Fruit fly (Drosophila melanogaster) whole organism, embryonic: ENCODE results near the gene Kaz1-ORFB.
A peak's percentile ranks its signal among the peaks of the same experiment; 100 is the strongest.

Experiments
- BtbVII ChIP-seq: fragments of 200-800 bp; sonication (Bioruptor generic); optimal IDR thresholded peaks from 3 replicates; lab custom pipeline; 2017; ENCODE audit warnings: missing biosample characterization, mild to moderate bottlenecking, missing genetic modification characterization
- Bteb2 ChIP-seq: fragments of 200-800 bp; sonication (Bioruptor generic); optimal IDR thresholded peaks from 2 replicates; lab custom pipeline; 2016; ENCODE audit warnings: missing biosample characterization, missing genetic modification characterization
- CG10543 ChIP-seq: fragments of 200-800 bp; sonication (Bioruptor generic); optimal IDR thresholded peaks from 3 replicates; lab custom pipeline; 2017; ENCODE audit warnings: missing biosample characterization, mild to moderate bottlenecking, missing genetic modification characterization, moderate library complexity
- CG10565 ChIP-seq: fragments of 200-800 bp; sonication (Bioruptor generic); optimal IDR thresholded peaks from 3 replicates; lab custom pipeline; 2016; ENCODE audit warnings: missing biosample characterization, mild to moderate bottlenecking, missing genetic modification characterization
- CG1233 ChIP-seq: fragments of 200-800 bp; sonication (Bioruptor generic); optimal IDR thresholded peaks from 4 replicates; lab custom pipeline; 2018; ENCODE audit warnings: missing biosample characterization, mild to moderate bottlenecking, missing genetic modification characterization
- CG12769 ChIP-seq: fragments of 200-800 bp; sonication (Bioruptor generic); optimal IDR thresholded peaks from 2 replicates; lab custom pipeline; 2019; ENCODE audit warnings: missing biosample characterization, mild to moderate bottlenecking, missing genetic modification characterization, moderate library complexity
- CG13287 ChIP-seq: fragments of 200-800 bp; sonication (Bioruptor generic); IDR thresholded peaks from 2 replicates; pipeline ENCODE4 v1.3.6; 2022; ENCODE audit warnings: missing biosample characterization, missing genetic modification characterization; ENCODE audit not compliant: partially characterized antibody
- CG13624 ChIP-seq: fragments of 200-800 bp; sonication (Bioruptor generic); optimal IDR thresholded peaks from 2 replicates; lab custom pipeline; 2016; ENCODE audit warnings: missing biosample characterization, missing genetic modification characterization
- CG13894 ChIP-seq: fragments of 200-800 bp; sonication (Bioruptor generic); optimal IDR thresholded peaks from 3 replicates; lab custom pipeline; 2018; ENCODE audit warnings: missing biosample characterization, mild to moderate bottlenecking, missing genetic modification characterization, moderate library complexity
- CG15479 ChIP-seq: fragments of 200-800 bp; sonication (Bioruptor generic); optimal IDR thresholded peaks from 3 replicates; lab custom pipeline; 2019; ENCODE audit warnings: missing biosample characterization, mild to moderate bottlenecking, missing genetic modification characterization, moderate library complexity
- CG1792 ChIP-seq: fragments of 200-800 bp; sonication (Bioruptor generic); optimal IDR thresholded peaks from 2 replicates; lab custom pipeline; 2016; ENCODE audit warnings: missing biosample characterization, missing genetic modification characterization
- CG32772 ChIP-seq: fragments of 200-800 bp; sonication (Bioruptor generic); IDR thresholded peaks from 2 replicates; pipeline ENCODE4 v1.3.6; 2022; ENCODE audit warnings: missing biosample characterization, missing genetic modification characterization
- CG34422 ChIP-seq: fragments of 200-800 bp; sonication (Bioruptor generic); IDR thresholded peaks from 3 replicates; pipeline ENCODE4 v1.3.6; 2022; ENCODE audit warnings: missing biosample characterization, missing genetic modification characterization
- CG4854 ChIP-seq: fragments of 200-800 bp; sonication (Bioruptor generic); optimal IDR thresholded peaks from 2 replicates; lab custom pipeline; 2016; ENCODE audit warnings: missing biosample characterization, missing genetic modification characterization, inconsistent platforms
- CG6654 ChIP-seq: fragments of 200-800 bp; sonication (Bioruptor generic); optimal IDR thresholded peaks from 2 replicates; lab custom pipeline; 2017; ENCODE audit warnings: missing biosample characterization, mild to moderate bottlenecking, missing genetic modification characterization
- CG6683 ChIP-seq: fragments of 200-800 bp; sonication (Bioruptor generic); optimal IDR thresholded peaks from 2 replicates; lab custom pipeline; 2017; ENCODE audit warnings: missing biosample characterization, mild to moderate bottlenecking, missing genetic modification characterization, missing genetic modification reagents
- CG8944 ChIP-seq: fragments of 200-800 bp; sonication (Bioruptor generic); optimal IDR thresholded peaks from 3 replicates; lab custom pipeline; 2016; ENCODE audit warnings: missing biosample characterization, missing genetic modification characterization
- CG9797 ChIP-seq: fragments of 200-800 bp; sonication (Bioruptor generic); optimal IDR thresholded peaks from 3 replicates; lab custom pipeline; 2018; ENCODE audit warnings: missing biosample characterization, mild to moderate bottlenecking, missing genetic modification characterization
- CG9876 ChIP-seq: fragments of 200-800 bp; sonication (Bioruptor generic); optimal IDR thresholded peaks from 2 replicates; lab custom pipeline; 2016; ENCODE audit warnings: missing biosample characterization, missing genetic modification characterization
- CHES-1-like ChIP-seq: fragments of 200-800 bp; sonication (Bioruptor generic); optimal IDR thresholded peaks from 2 replicates; lab custom pipeline; 2016; ENCODE audit warnings: missing biosample characterization, missing genetic modification characterization
- Deaf1 ChIP-seq: fragments of 200-800 bp; optimal IDR thresholded peaks from 3 replicates; lab custom pipeline; 2019; ENCODE audit warnings: missing biosample characterization, mild to moderate bottlenecking, missing genetic modification characterization, moderate library complexity
- Lpt ChIP-seq: fragments of >200 bp; optimal IDR thresholded peaks from 2 replicates; lab custom pipeline; 2018; ENCODE audit warnings: missing biosample characterization, missing genetic modification characterization
- Mad ChIP-seq: fragments of 200-800 bp; sonication (Bioruptor generic); optimal IDR thresholded peaks from 2 replicates; lab custom pipeline; 2016; ENCODE audit warnings: missing biosample characterization, missing genetic modification characterization
- NK7.1 ChIP-seq: fragments of 200-800 bp; sonication (Bioruptor generic); optimal IDR thresholded peaks from 3 replicates; lab custom pipeline; 2016; ENCODE audit warnings: missing biosample characterization, missing genetic modification characterization
- NfI ChIP-seq: fragments of 200-800 bp; sonication (Bioruptor generic); optimal IDR thresholded peaks from 3 replicates; lab custom pipeline; 2018; ENCODE audit warnings: missing biosample characterization, mild to moderate bottlenecking, missing genetic modification characterization, moderate library complexity
- Ptx1 ChIP-seq: fragments of 200-800 bp; sonication (Bioruptor generic); IDR thresholded peaks from 2 replicates; pipeline ENCODE4 v1.3.6; 2022; ENCODE audit warnings: missing biosample characterization, missing genetic modification characterization
- Six4 ChIP-seq: fragments of 200-800 bp; sonication (Bioruptor generic); optimal IDR thresholded peaks from 2 replicates; lab custom pipeline; 2016; ENCODE audit warnings: missing biosample characterization, missing genetic modification characterization
- Trl ChIP-seq, 3 experiments: fragments of >200 bp in 2 of 3; fragments of 200-800 bp in 1 of 3; sonication (Bioruptor generic) in 1 of 3; optimal IDR thresholded peaks; 2 replicates in 1 of 3; 3 replicates in 2 of 3; lab custom pipeline; 2016 to 2017; ENCODE audit warnings: missing biosample characterization in 1 of 3, missing genetic modification characterization in 1 of 3
- bbx ChIP-seq: fragments of 200-800 bp; sonication (Bioruptor generic); IDR thresholded peaks from 2 replicates; pipeline ENCODE4 v1.3.6; 2022; ENCODE audit warnings: missing biosample characterization, missing genetic modification characterization; ENCODE audit not compliant: partially characterized antibody
- br ChIP-seq: fragments of >200 bp; optimal IDR thresholded peaks from 2 replicates; lab custom pipeline; 2017
- chinmo ChIP-seq: fragments of 200-800 bp; sonication (Bioruptor generic); IDR thresholded peaks from 4 replicates; pipeline ENCODE4 v1.3.6; 2022; ENCODE audit warnings: missing biosample characterization, missing genetic modification characterization; ENCODE audit not compliant: partially characterized antibody
- ci ChIP-seq: fragments of 200-800 bp; sonication (Bioruptor generic); IDR thresholded peaks from 3 replicates; pipeline ENCODE4 v1.3.6; 2022; ENCODE audit warnings: missing biosample characterization, missing genetic modification characterization
- corto ChIP-seq: fragments of 200-800 bp; sonication (Bioruptor generic); optimal IDR thresholded peaks from 2 replicates; lab custom pipeline; 2016; ENCODE audit warnings: missing biosample characterization, mild to moderate bottlenecking, missing genetic modification characterization, moderate library complexity
- dan ChIP-seq: fragments of 200-800 bp; sonication (Bioruptor generic); IDR thresholded peaks from 2 replicates; pipeline ENCODE4 v1.3.6; 2022; ENCODE audit warnings: missing biosample characterization, missing genetic modification characterization
- danr ChIP-seq: fragments of 200-800 bp; sonication (Bioruptor generic); IDR thresholded peaks from 2 replicates; pipeline ENCODE4 v1.3.6; 2022; ENCODE audit warnings: missing biosample characterization, missing genetic modification characterization
- disco-r ChIP-seq: fragments of 200-800 bp; sonication (Bioruptor generic); optimal IDR thresholded peaks from 2 replicates; lab custom pipeline; 2016; ENCODE audit warnings: missing biosample characterization, missing genetic modification characterization
- gt ChIP-seq: fragments of 200-800 bp; sonication (Bioruptor generic); IDR thresholded peaks from 2 replicates; pipeline ENCODE4 v1.3.6; 2022; ENCODE audit warnings: missing biosample characterization, missing genetic modification characterization
- her ChIP-seq: fragments of 200-800 bp; sonication (Bioruptor generic); optimal IDR thresholded peaks from 2 replicates; lab custom pipeline; 2016; ENCODE audit warnings: missing biosample characterization, missing genetic modification characterization
- lilli ChIP-seq: fragments of 200-800 bp; sonication (Bioruptor generic); optimal IDR thresholded peaks from 3 replicates; lab custom pipeline; 2016; ENCODE audit warnings: missing biosample characterization, missing genetic modification characterization
- lmd ChIP-seq: fragments of 200-800 bp; sonication (Bioruptor generic); IDR thresholded peaks from 2 replicates; pipeline ENCODE4 v1.3.6; 2022; ENCODE audit warnings: missing biosample characterization, missing genetic modification characterization
- oc ChIP-seq: fragments of 200-800 bp; sonication (Bioruptor generic); optimal IDR thresholded peaks from 2 replicates; lab custom pipeline; 2018; ENCODE audit warnings: missing biosample characterization, mild to moderate bottlenecking, missing genetic modification characterization, moderate library complexity
- pb ChIP-seq: fragments of 200-800 bp; sonication (Bioruptor generic); optimal IDR thresholded peaks from 3 replicates; lab custom pipeline; 2016; ENCODE audit warnings: missing biosample characterization, missing genetic modification characterization
- pros ChIP-seq: fragments of 200-800 bp; sonication (Bioruptor generic); optimal IDR thresholded peaks from 3 replicates; lab custom pipeline; 2019; ENCODE audit warnings: missing biosample characterization, mild to moderate bottlenecking, missing genetic modification characterization, moderate library complexity
- psq ChIP-seq: fragments of 200-800 bp; sonication (Bioruptor generic); optimal IDR thresholded peaks from 2 replicates; lab custom pipeline; 2017; ENCODE audit warnings: missing biosample characterization, missing genetic modification characterization
- sug ChIP-seq: fragments of 200-800 bp; optimal IDR thresholded peaks from 2 replicates; lab custom pipeline; 2019; ENCODE audit warnings: missing biosample characterization, mild to moderate bottlenecking, missing genetic modification characterization, moderate library complexity
- tap ChIP-seq: fragments of 200-800 bp; optimal IDR thresholded peaks from 3 replicates; lab custom pipeline; 2019; ENCODE audit warnings: missing biosample characterization, mild to moderate bottlenecking, missing genetic modification characterization, moderate library complexity
- tin ChIP-seq: fragments of 200-800 bp; sonication (Bioruptor generic); optimal IDR thresholded peaks from 3 replicates; lab custom pipeline; 2016; ENCODE audit warnings: missing biosample characterization, missing genetic modification characterization
- unc-4 ChIP-seq: fragments of 200-800 bp; sonication (Bioruptor generic); IDR thresholded peaks from 2 replicates; pipeline ENCODE4 v1.3.6; 2022; ENCODE audit warnings: missing biosample characterization, missing genetic modification characterization; ENCODE audit not compliant: partially characterized antibody
- vfl ChIP-seq: fragments of 200-800 bp; sonication (Bioruptor generic); optimal IDR thresholded peaks from 2 replicates; lab custom pipeline; 2016; ENCODE audit warnings: missing biosample characterization, missing genetic modification characterization
- z ChIP-seq: fragments of 200-800 bp; sonication (Bioruptor generic); IDR thresholded peaks from 3 replicates; pipeline ENCODE4 v1.3.6; 2022; ENCODE audit warnings: missing biosample characterization, missing genetic modification characterization

The Kaz1-ORFB gene

DNA sequence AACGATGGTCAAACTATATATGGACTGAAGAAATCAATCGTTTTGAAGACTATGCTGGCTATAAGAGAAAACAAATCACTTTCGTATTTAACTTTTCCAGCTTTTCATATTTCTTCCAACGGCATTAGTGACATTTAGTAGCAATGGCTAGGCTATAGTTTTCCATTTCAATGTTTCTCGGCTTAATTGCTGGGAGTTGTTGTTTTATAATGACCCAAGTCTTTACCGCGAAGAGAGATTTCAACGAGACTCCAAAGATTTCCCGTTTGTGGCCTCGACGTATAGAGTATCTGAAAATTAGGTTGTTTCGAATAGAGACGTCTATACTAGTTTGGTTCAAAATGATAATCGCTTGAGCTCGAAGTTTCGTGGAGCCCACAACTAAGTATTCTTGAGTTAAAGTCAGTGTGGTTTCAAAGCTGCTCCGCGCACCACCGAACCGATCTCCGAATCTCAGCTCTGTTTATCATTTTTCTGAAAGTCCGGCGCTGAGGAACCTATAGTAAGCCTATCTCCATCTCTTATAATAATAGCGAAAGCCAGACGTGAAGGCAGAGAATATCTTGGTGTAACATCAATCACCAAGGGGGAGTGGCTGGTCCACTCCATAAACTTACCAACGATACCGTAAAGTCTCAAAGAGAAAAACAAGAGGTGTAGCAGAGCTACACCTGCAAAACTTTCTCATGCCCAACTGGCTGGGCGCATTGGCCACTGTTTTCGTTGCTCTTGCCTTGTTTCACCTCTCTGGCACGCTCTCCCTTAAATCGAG is 36.7 kb upstream of the Kaz1-ORFB start, which contains the start of gene CG13875:
Gene CG13875, plus strand, starts transcription at position 434 of the 772 bp plus-strand sequence.
- no peak for TF ChIP-seq CG9876
- TF ChIP-seq CHES-1-like (GFP tag; lab: Kevin White, UChicago): no peak
- TF ChIP-seq CG9797 (GFP tag; lab: Kevin White, UChicago): no peak
- peak; percentile 20 for TF ChIP-seq CG10543 (GFP tag; lab: Kevin White, UChicago)
- peak; percentile 64 for TF ChIP-seq CG13894 (tag; lab: Kevin White, UChicago)
- no peak for TF ChIP-seq CG8944 (GFP tag; lab: Kevin White, UChicago)
- TF ChIP-seq oc (tag; lab: Kevin White, UChicago): peak; percentile 42
- no peak for TF ChIP-seq CG15479 (GFP tag; lab: Kevin White, UChicago)
- TF ChIP-seq Trl (optimal IDR thresholded peaks at IDR 0.05; lab: Kevin White, UChicago): peak; percentile 72
- TF ChIP-seq Trl (GFP tag; optimal IDR thresholded peaks at IDR 0.05; lab: Kevin White, UChicago): no peak
- no peak for TF ChIP-seq NK7.1 (GFP tag; lab: Kevin White, UChicago)
- no peak for TF ChIP-seq psq (GFP tag; lab: Kevin White, UChicago)
- peak; percentile 78; the same call in 2 of the 4 replicates for TF ChIP-seq chinmo (GFP tag; lab: Robert Waterston, UW)
- TF ChIP-seq CG6683: no peak
- peak; percentile 81 for TF ChIP-seq z
- TF ChIP-seq corto (GFP tag; lab: Kevin White, UChicago): no peak
- TF ChIP-seq lmd (GFP tag; lab: Robert Waterston, UW): no peak
- no peak for TF ChIP-seq danr (GFP tag; lab: Robert Waterston, UW)
- no peak for TF ChIP-seq CG10565
- no peak for TF ChIP-seq CG32772 (GFP tag; lab: Robert Waterston, UW)
- TF ChIP-seq Mad (GFP tag; lab: Kevin White, UChicago): no peak
- no peak for TF ChIP-seq dan
- no peak for TF ChIP-seq CG34422 (GFP tag; lab: Robert Waterston, UW)
- TF ChIP-seq NfI (GFP tag; lab: Kevin White, UChicago): no peak
- no peak for TF ChIP-seq pb
- TF ChIP-seq pros (GFP tag; lab: Kevin White, UChicago): peak; percentile 84
- no peak for TF ChIP-seq CG4854 (GFP tag; lab: Kevin White, UChicago)
- TF ChIP-seq Deaf1 (tag; lab: Kevin White, UChicago): peak; percentile 35
- TF ChIP-seq Six4: no peak
- no peak for TF ChIP-seq CG6654 (GFP tag; lab: Kevin White, UChicago)
- TF ChIP-seq CG13624 (GFP tag; lab: Kevin White, UChicago): no peak
- TF ChIP-seq CG12769 (tag; lab: Kevin White, UChicago): peak; percentile 77
- no peak for TF ChIP-seq Ptx1 (GFP tag; lab: Robert Waterston, UW)
- no peak for TF ChIP-seq disco-r (GFP tag; lab: Kevin White, UChicago)
- TF ChIP-seq lilli (GFP tag; lab: Kevin White, UChicago): no peak
- no peak for TF ChIP-seq Bteb2 (GFP tag; lab: Kevin White, UChicago)
- TF ChIP-seq her (GFP tag; lab: Kevin White, UChicago): no peak
- no peak for TF ChIP-seq sug (tag; lab: Kevin White, UChicago)
- TF ChIP-seq bbx: no peak
- no peak for TF ChIP-seq tap (tag; lab: Kevin White, UChicago)
- TF ChIP-seq br (lab: Kevin White, UChicago): no peak
- TF ChIP-seq gt: no peak
- TF ChIP-seq CG1792 (GFP tag; lab: Kevin White, UChicago): no peak
- TF ChIP-seq Lpt (GFP tag; lab: Kevin White, UChicago): no peak
- no peak for TF ChIP-seq vfl (GFP tag; lab: Kevin White, UChicago)
- TF ChIP-seq tin: no peak
- TF ChIP-seq ci (GFP tag; lab: Robert Waterston, UW): peak; percentile 51; the same call in 1 of the 3 replicates
- TF ChIP-seq CG1233 (GFP tag; lab: Kevin White, UChicago): no peak
- peak; percentile 22; the same call in 1 of the 2 replicates for TF ChIP-seq unc-4 (GFP tag; lab: Robert Waterston, UW)
- TF ChIP-seq CG13287 (GFP tag; lab: Robert Waterston, UW): peak; percentile 38
- TF ChIP-seq BtbVII (GFP tag; lab: Kevin White, UChicago): peak; percentile 4
